Worm (Caenorhabditis elegans) whole organism, early embryonic: ENCODE measurements around the gene gid-8.

ENCODE experiments used
- B0310.2 ChIP-seq: sonication (generic microtip); optimal IDR thresholded peaks from 2 replicates; lab custom pipeline; 2016; ENCODE audit warnings: mild to moderate bottlenecking, missing genetic modification characterization, missing compliant biosample characterization
- F13C5.2 ChIP-seq: sonication (generic microtip); optimal IDR thresholded peaks from 2 replicates; lab custom pipeline; 2017; ENCODE audit warnings: mild to moderate bottlenecking, missing genetic modification characterization, inconsistent platforms, missing compliant biosample characterization
- aly-1 ChIP-seq: sonication (generic microtip); optimal IDR thresholded peaks from 2 replicates; lab custom pipeline; 2016; ENCODE audit warnings: missing genetic modification characterization, missing compliant biosample characterization
- ama-1 ChIP-seq: fragments of 150-350 bp; optimal IDR thresholded peaks from 2 replicates; lab custom pipeline; 2014
- ceh-13 ChIP-seq: fragments of 200-800 bp; sonication (Bioruptor generic); optimal IDR thresholded peaks from 2 replicates; lab custom pipeline; 2018; ENCODE audit warnings: mild to moderate bottlenecking, missing genetic modification characterization, missing compliant biosample characterization
- ceh-36 ChIP-seq: sonication (generic microtip); optimal IDR thresholded peaks from 2 replicates; lab custom pipeline; 2016; ENCODE audit warnings: missing genetic modification characterization, inconsistent platforms, missing compliant biosample characterization
- ets-7 ChIP-seq: sonication (generic microtip); optimal IDR thresholded peaks from 2 replicates; lab custom pipeline; 2016; ENCODE audit warnings: missing genotype, missing genetic modification characterization, missing compliant biosample characterization
- flt-1 ChIP-seq: fragments of 200-800 bp; sonication (Bioruptor generic); IDR thresholded peaks from 2 replicates; pipeline ENCODE4 v1.3.6; 2022; ENCODE audit warnings: missing genetic modification characterization, missing compliant biosample characterization
- hmbx-1 ChIP-seq: sonication (generic microtip); optimal IDR thresholded peaks from 2 replicates; lab custom pipeline; 2016; ENCODE audit warnings: mild to moderate bottlenecking, missing genetic modification characterization, missing compliant biosample characterization
- hmg-4 ChIP-seq: fragments of 200-800 bp; sonication (Bioruptor generic); optimal IDR thresholded peaks from 2 replicates; lab custom pipeline; 2018; ENCODE audit warnings: mild to moderate bottlenecking, missing genetic modification characterization, missing compliant biosample characterization
- hnd-1 ChIP-seq: sonication (generic microtip); optimal IDR thresholded peaks from 2 replicates; lab custom pipeline; 2016; ENCODE audit warnings: missing genetic modification characterization, missing compliant biosample characterization
- pes-1 ChIP-seq: fragments of 200-800 bp; sonication (Bioruptor generic); IDR thresholded peaks from 2 replicates; pipeline ENCODE4 v1.3.6; 2022; ENCODE audit warnings: missing genetic modification reagents, missing genetic modification characterization, missing compliant biosample characterization
- scrt-1 ChIP-seq: fragments of 200-800 bp; sonication (Bioruptor generic); IDR thresholded peaks from 2 replicates; pipeline ENCODE4 v1.3.6; 2022; ENCODE audit warnings: missing genetic modification characterization, missing compliant biosample characterization
- sea-1 ChIP-seq: fragments of 200-800 bp; sonication (Bioruptor generic); conservative IDR thresholded peaks from 2 replicates; pipeline ENCODE4 v1.3.6; 2022; ENCODE audit warnings: missing genetic modification characterization, missing compliant biosample characterization
- tbx-11 ChIP-seq: fragments of 200-800 bp; sonication (Bioruptor generic); IDR thresholded peaks from 2 replicates; pipeline ENCODE4 v1.3.6; 2022; ENCODE audit warnings: missing genetic modification characterization, missing compliant biosample characterization
- tbx-37 ChIP-seq: fragments of 200-800 bp; sonication (Bioruptor generic); conservative IDR thresholded peaks from 2 replicates; pipeline ENCODE4 v1.3.6; 2022; ENCODE audit warnings: missing genetic modification reagents, missing genetic modification characterization, missing compliant biosample characterization
- tra-4 ChIP-seq: sonication (generic microtip); optimal IDR thresholded peaks from 2 replicates; lab custom pipeline; 2017; ENCODE audit warnings: missing genetic modification characterization, missing compliant biosample characterization

The gid-8 gene

ce11 chrV:1467444-1467843, at the start of gene gid-8:
Gene gid-8 (plus strand): TSS chrV:1467744.
- TF ChIP-seq tbx-37 (GFP tag; lab: Robert Waterston, UW) (no peak), B0310.2 (tag; lab: Kevin White, UChicago) (no peak), scrt-1 (no peak), sea-1 (GFP tag; lab: Robert Waterston, UW) (no peak), ets-7 (tag; lab: Kevin White, UChicago) (no peak), F13C5.2 (no peak), pes-1 (no peak), hnd-1 (tag; lab: Kevin White, UChicago) (no peak), ceh-36 (tag; lab: Kevin White, UChicago) (no peak), flt-1 (GFP tag; lab: Robert Waterston, UW) (no peak), tbx-11 (GFP tag; lab: Robert Waterston, UW) (no peak), ceh-13 (GFP tag; lab: Kevin White, UChicago) (no peak), hmg-4 (no peak), tra-4 (tag; lab: Kevin White, UChicago) (no peak), aly-1 (tag; lab: Kevin White, UChicago) (no peak), ama-1 (lab: Kevin White, UChicago) (no peak), hmbx-1 (tag; lab: Kevin White, UChicago) (no peak)

- no peak for TF ChIP-seq ceh-13 (GFP tag; lab: Kevin White, UChicago)
- no peak for TF ChIP-seq hnd-1 (tag; lab: Kevin White, UChicago)
- TF ChIP-seq B0310.2 (tag; lab: Kevin White, UChicago) = no peak
- no peak for TF ChIP-seq ama-1 (lab: Kevin White, UChicago)
- TF ChIP-seq sea-1 (GFP tag; lab: Robert Waterston, UW) = no peak
- no peak for TF ChIP-seq aly-1 (tag; lab: Kevin White, UChicago)
- no peak for TF ChIP-seq scrt-1
- no peak for TF ChIP-seq tra-4 (tag; lab: Kevin White, UChicago)
- TF ChIP-seq flt-1 (GFP tag; lab: Robert Waterston, UW) = no peak
- TF ChIP-seq ets-7 (tag; lab: Kevin White, UChicago) = no peak
- TF ChIP-seq F13C5.2 = no peak
- no peak for TF ChIP-seq pes-1
- no peak for TF ChIP-seq hmbx-1 (tag; lab: Kevin White, UChicago)
These were observed 45.3 kb upstream of the gid-8 start for ce11 chrV:1422269-1422668.

- TF ChIP-seq ama-1 (lab: Kevin White, UChicago) (no peak), tbx-37 (GFP tag; lab: Robert Waterston, UW) (no peak), aly-1 (tag; lab: Kevin White, UChicago) (no peak), tra-4 (tag; lab: Kevin White, UChicago) (no peak), ceh-36 (tag; lab: Kevin White, UChicago) (peak; percentile 96), F13C5.2 (no peak)
These were observed 44.2 kb upstream of the gid-8 start for ce11 chrV:1423338-1423737.

DNA sequence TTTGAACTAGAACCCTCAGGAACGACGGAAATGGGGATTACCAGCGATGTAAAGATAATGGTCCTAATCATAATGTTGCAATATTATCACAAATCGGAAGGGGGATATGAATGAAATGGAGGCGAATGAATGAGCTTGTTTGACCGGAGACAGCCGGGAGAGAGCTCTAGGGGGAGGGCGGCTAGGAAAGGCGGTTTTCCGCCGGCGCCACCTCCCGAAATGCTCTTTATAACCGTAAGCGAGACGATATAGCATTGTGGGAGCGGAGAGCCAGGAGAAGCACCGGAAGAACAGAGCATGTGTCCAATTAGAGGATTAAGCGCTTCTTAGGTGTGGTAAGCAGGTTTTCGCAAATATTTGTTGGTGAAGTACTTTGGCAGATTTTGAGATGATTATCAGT, 41.9 kb upstream of the gid-8 start, which contains the start of gene R12A1.3:
TSS of gene R12A1.3 (minus strand) at position 200 of the 400 bp plus-strand sequence.
- TF ChIP-seq sea-1 (GFP tag; lab: Robert Waterston, UW) (no peak), ets-7 (tag; lab: Kevin White, UChicago) (no peak), tra-4 (tag; lab: Kevin White, UChicago) (no peak), hmbx-1 (tag; lab: Kevin White, UChicago) (no peak), ceh-36 (tag; lab: Kevin White, UChicago) (no peak), ama-1 (lab: Kevin White, UChicago) (no peak), pes-1 (no peak), B0310.2 (tag; lab: Kevin White, UChicago) (no peak), ceh-13 (GFP tag; lab: Kevin White, UChicago) (no peak), scrt-1 (no peak), aly-1 (tag; lab: Kevin White, UChicago) (no peak), hnd-1 (tag; lab: Kevin White, UChicago) (no peak), F13C5.2 (no peak), hmg-4 (no peak), tbx-11 (GFP tag; lab: Robert Waterston, UW) (no peak), tbx-37 (GFP tag; lab: Robert Waterston, UW) (no peak)

DNA sequence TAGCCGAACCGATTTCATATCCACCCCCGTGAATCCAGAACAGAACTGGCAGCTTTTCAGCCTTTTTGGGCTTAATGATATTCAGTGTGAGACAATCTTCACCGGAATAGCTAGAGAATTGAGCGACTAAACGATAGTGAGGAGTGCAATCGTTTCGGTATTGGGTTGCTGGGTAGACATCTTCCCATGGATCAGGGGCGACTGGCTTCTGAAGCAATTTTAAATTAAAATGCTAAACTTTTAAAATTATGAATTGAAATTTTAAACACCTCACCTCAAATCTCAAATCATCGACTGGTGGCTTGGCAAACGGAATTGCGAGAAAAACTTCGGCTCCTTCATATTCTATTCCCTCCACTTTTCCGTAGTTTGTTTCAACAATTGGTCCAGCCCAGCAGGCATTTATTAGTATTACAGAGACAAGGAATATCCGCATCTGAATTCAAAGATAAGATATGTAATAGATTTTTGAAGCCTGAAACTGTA, 35.8 kb upstream of the gid-8 start, which contains the start of gene ges-1:
TSS of gene ges-1 (minus strand) at position 436 of the 486 bp plus-strand sequence.
- no peak for TF ChIP-seq ets-7 (tag; lab: Kevin White, UChicago)
- TF ChIP-seq aly-1 (tag; lab: Kevin White, UChicago) = no peak
- TF ChIP-seq pes-1 = no peak
- no peak for TF ChIP-seq flt-1 (GFP tag; lab: Robert Waterston, UW)

DNA sequence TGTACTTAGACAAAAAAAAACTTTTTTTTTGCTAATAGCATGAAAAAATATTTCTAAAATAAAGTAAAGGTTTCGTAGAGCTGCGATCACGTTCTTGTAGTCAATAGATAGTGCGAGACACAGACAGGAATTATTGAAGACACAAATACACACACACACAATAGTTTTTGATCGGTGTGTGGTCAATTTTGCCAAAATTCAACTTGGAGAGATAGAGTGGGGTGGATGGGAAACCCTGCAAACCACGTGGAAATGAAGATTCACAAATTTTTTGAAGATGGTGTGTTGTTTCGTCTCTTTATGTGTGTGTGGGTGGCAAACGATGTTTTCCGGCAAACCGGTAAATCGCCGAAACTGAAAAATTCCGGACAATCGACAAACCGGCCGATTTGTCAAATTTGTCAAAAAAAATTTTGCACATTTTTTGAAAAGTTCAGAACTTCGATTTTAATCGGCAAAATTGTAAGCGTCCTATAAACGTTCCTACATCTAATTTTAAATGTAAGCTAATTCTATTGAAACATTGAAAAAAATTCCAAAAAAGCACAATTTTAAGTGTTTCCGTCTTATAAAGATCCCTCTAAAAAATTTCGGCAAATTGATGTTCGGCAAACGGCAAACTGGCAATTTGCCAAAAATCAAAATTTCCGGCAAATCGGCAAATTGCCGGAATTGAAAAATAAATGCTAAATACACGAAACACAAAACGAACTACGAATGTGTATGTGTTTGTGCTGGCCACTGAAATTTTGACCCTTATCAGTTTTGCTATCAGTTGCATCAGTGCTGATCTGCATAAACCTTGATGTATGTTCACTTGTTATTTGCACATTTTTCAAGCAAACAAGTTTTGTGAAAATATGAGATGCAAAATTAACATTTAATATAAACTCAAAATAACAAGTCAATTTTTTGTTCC, 34.8 kb upstream of the gid-8 start:
- no peak for TF ChIP-seq ceh-13 (GFP tag; lab: Kevin White, UChicago)
- no peak for TF ChIP-seq aly-1 (tag; lab: Kevin White, UChicago)
- no peak for TF ChIP-seq hmg-4

DNA sequence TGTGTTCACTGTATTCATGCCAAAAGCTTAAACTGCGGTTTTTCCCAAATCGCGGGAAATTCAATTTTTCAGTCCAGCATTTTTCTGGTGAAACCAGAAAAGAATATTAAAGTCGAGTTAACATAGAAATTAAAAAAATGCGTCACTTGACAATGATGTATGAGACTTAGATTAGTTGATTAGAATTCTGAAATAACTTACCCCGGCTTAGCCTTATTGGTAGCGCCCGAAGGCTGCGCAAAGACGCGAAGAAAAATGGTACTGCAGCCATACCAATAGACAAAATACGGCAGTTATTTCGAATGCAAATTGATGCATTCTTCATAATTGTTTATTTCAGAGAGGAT, 34.2 kb upstream of the gid-8 start:
- TF ChIP-seq pes-1 = no peak
- no peak for TF ChIP-seq ets-7 (tag; lab: Kevin White, UChicago)
- no peak for TF ChIP-seq ceh-36 (tag; lab: Kevin White, UChicago)
- TF ChIP-seq sea-1 (GFP tag; lab: Robert Waterston, UW) = no peak
- TF ChIP-seq hnd-1 (tag; lab: Kevin White, UChicago) = no peak
- no peak for TF ChIP-seq tra-4 (tag; lab: Kevin White, UChicago)
